Fruit fly (Drosophila melanogaster) whole organism, embryonic: ENCODE measurements around the gene CG43345.

ENCODE experiments used
- Asciz ChIP-seq: fragments of 200-800 bp; sonication (Bioruptor generic); optimal IDR thresholded peaks from 2 replicates; lab custom pipeline; 2017; ENCODE audit warnings: missing biosample characterization, mild to moderate bottlenecking, missing genetic modification characterization, missing genetic modification reagents
- B-H2 ChIP-seq: fragments of 200-800 bp; sonication (Bioruptor generic); optimal IDR thresholded peaks from 2 replicates; lab custom pipeline; 2018; ENCODE audit warnings: missing biosample characterization, mild to moderate bottlenecking, missing genetic modification characterization
- CG1024 ChIP-seq: fragments of 200-800 bp; sonication (Bioruptor generic); IDR thresholded peaks from 2 replicates; pipeline ENCODE4 v1.3.6; 2022; ENCODE audit warnings: missing biosample characterization, missing genetic modification characterization
- CG10462 ChIP-seq: fragments of 200-800 bp; sonication (Bioruptor generic); optimal IDR thresholded peaks from 2 replicates; lab custom pipeline; 2016; ENCODE audit warnings: missing biosample characterization, missing genetic modification characterization
- CG10959 ChIP-seq: fragments of 200-800 bp; sonication (Bioruptor generic); IDR thresholded peaks from 2 replicates; pipeline ENCODE4 v1.3.6; 2022; ENCODE audit warnings: missing biosample characterization, missing genetic modification characterization
- CG11093 ChIP-seq: fragments of 200-800 bp; sonication (Bioruptor generic); IDR thresholded peaks from 3 replicates; pipeline ENCODE4 v1.3.6; 2022; ENCODE audit warnings: missing biosample characterization, missing genetic modification characterization
- CG11247 ChIP-seq: fragments of 200-800 bp; sonication (Bioruptor generic); IDR thresholded peaks from 2 replicates; pipeline ENCODE4 v1.3.6; 2022; ENCODE audit warnings: missing biosample characterization, missing genetic modification characterization
- CG11456 ChIP-seq: fragments of 200-800 bp; sonication (Bioruptor generic); IDR thresholded peaks from 3 replicates; pipeline ENCODE4 v1.3.6; 2022; ENCODE audit warnings: missing biosample characterization, missing genetic modification characterization
- CG11723 ChIP-seq: fragments of 200-800 bp; sonication (Bioruptor generic); optimal IDR thresholded peaks from 2 replicates; lab custom pipeline; 2017; ENCODE audit warnings: missing biosample characterization, mild to moderate bottlenecking, missing genetic modification characterization
- CG12071 ChIP-seq: fragments of 200-800 bp; sonication (Bioruptor generic); optimal IDR thresholded peaks from 3 replicates; lab custom pipeline; 2018; ENCODE audit warnings: missing biosample characterization, mild to moderate bottlenecking, missing genetic modification characterization
- CG13424 ChIP-seq: fragments of 200-800 bp; sonication (Bioruptor generic); optimal IDR thresholded peaks from 2 replicates; lab custom pipeline; 2019; ENCODE audit warnings: missing biosample characterization, mild to moderate bottlenecking, missing genetic modification characterization, moderate library complexity
- CG14710 ChIP-seq: fragments of 200-800 bp; sonication (Bioruptor generic); optimal IDR thresholded peaks from 3 replicates; lab custom pipeline; 2019; ENCODE audit warnings: missing biosample characterization, mild to moderate bottlenecking, missing genetic modification characterization, moderate library complexity
- CG15479 ChIP-seq: fragments of 200-800 bp; sonication (Bioruptor generic); optimal IDR thresholded peaks from 3 replicates; lab custom pipeline; 2019; ENCODE audit warnings: missing biosample characterization, mild to moderate bottlenecking, missing genetic modification characterization, moderate library complexity
- CG18476 ChIP-seq: fragments of 200-800 bp; sonication (Bioruptor generic); optimal IDR thresholded peaks from 2 replicates; lab custom pipeline; 2016; ENCODE audit warnings: missing biosample characterization, mild to moderate bottlenecking, missing genetic modification characterization
- CG18599 ChIP-seq: fragments of 200-800 bp; sonication (Bioruptor generic); optimal IDR thresholded peaks from 3 replicates; lab custom pipeline; 2017; ENCODE audit warnings: missing biosample characterization, missing genetic modification characterization, mild to moderate bottlenecking, moderate library complexity, missing genetic modification reagents
- CG2199 ChIP-seq: fragments of 200-800 bp; sonication (Bioruptor generic); IDR thresholded peaks from 3 replicates; pipeline ENCODE4 v1.3.6; 2022; ENCODE audit warnings: missing biosample characterization, missing genetic modification characterization
- CG2202 ChIP-seq: fragments of 200-800 bp; sonication (Bioruptor generic); optimal IDR thresholded peaks from 2 replicates; lab custom pipeline; 2018; ENCODE audit warnings: missing biosample characterization, mild to moderate bottlenecking, missing genetic modification characterization
- CG2712 ChIP-seq: fragments of 200-800 bp; optimal IDR thresholded peaks from 3 replicates; lab custom pipeline; 2019; ENCODE audit warnings: missing biosample characterization, mild to moderate bottlenecking, missing genetic modification characterization, moderate library complexity
- CG3838 ChIP-seq: fragments of 200-800 bp; sonication (Bioruptor generic); optimal IDR thresholded peaks from 3 replicates; lab custom pipeline; 2016; ENCODE audit warnings: missing biosample characterization, missing genetic modification characterization
- CG6654 ChIP-seq: fragments of 200-800 bp; sonication (Bioruptor generic); optimal IDR thresholded peaks from 2 replicates; lab custom pipeline; 2017; ENCODE audit warnings: missing biosample characterization, mild to moderate bottlenecking, missing genetic modification characterization
- CG7987 ChIP-seq: fragments of 200-800 bp; sonication (Bioruptor generic); optimal IDR thresholded peaks from 2 replicates; lab custom pipeline; 2018; ENCODE audit warnings: missing biosample characterization, mild to moderate bottlenecking, missing genetic modification characterization, moderate library complexity
- CG8359 ChIP-seq: fragments of 200-800 bp; sonication (Bioruptor generic); optimal IDR thresholded peaks from 2 replicates; lab custom pipeline; 2017; ENCODE audit warnings: missing biosample characterization, mild to moderate bottlenecking, missing genetic modification characterization, borderline replicate concordance
- CG9797 ChIP-seq: fragments of 200-800 bp; sonication (Bioruptor generic); optimal IDR thresholded peaks from 3 replicates; lab custom pipeline; 2018; ENCODE audit warnings: missing biosample characterization, mild to moderate bottlenecking, missing genetic modification characterization
- CHES-1-like ChIP-seq: fragments of 200-800 bp; sonication (Bioruptor generic); optimal IDR thresholded peaks from 2 replicates; lab custom pipeline; 2016; ENCODE audit warnings: missing biosample characterization, missing genetic modification characterization
- D19A ChIP-seq: fragments of 200-800 bp; optimal IDR thresholded peaks from 3 replicates; lab custom pipeline; 2019; ENCODE audit warnings: missing biosample characterization, mild to moderate bottlenecking, missing genetic modification characterization, moderate library complexity
- Deaf1 ChIP-seq: fragments of 200-800 bp; optimal IDR thresholded peaks from 3 replicates; lab custom pipeline; 2019; ENCODE audit warnings: missing biosample characterization, mild to moderate bottlenecking, missing genetic modification characterization, moderate library complexity
- Elba2 ChIP-seq: fragments of 200-800 bp; sonication (Bioruptor generic); optimal IDR thresholded peaks from 3 replicates; lab custom pipeline; 2016; ENCODE audit warnings: missing biosample characterization, missing genetic modification characterization
- Hr51 ChIP-seq, 2 experiments: fragments of 200-800 bp; sonication (Bioruptor generic); optimal IDR thresholded peaks; 2 replicates in 1 of 2; 3 replicates in 1 of 2; lab custom pipeline; 2016 to 2018; ENCODE audit warnings: missing biosample characterization in 2 of 2, missing genetic modification characterization in 2 of 2, mild to moderate bottlenecking in 1 of 2, moderate library complexity in 1 of 2
- Lpt ChIP-seq: fragments of >200 bp; optimal IDR thresholded peaks from 2 replicates; lab custom pipeline; 2018; ENCODE audit warnings: missing biosample characterization, missing genetic modification characterization
- MTF-1 ChIP-seq: fragments of 200-800 bp; sonication (Bioruptor generic); optimal IDR thresholded peaks from 2 replicates; lab custom pipeline; 2018; ENCODE audit warnings: missing biosample characterization, mild to moderate bottlenecking, missing genetic modification characterization, borderline replicate concordance
- YL-1 ChIP-seq: fragments of 200-800 bp; sonication (Bioruptor generic); optimal IDR thresholded peaks from 3 replicates; lab custom pipeline; 2017; ENCODE audit warnings: missing biosample characterization, mild to moderate bottlenecking, missing genetic modification characterization
- abd-A ChIP-seq: fragments of 200-800 bp; sonication (Bioruptor generic); optimal IDR thresholded peaks from 3 replicates; lab custom pipeline; 2019; ENCODE audit warnings: missing biosample characterization, mild to moderate bottlenecking, missing genetic modification characterization, moderate library complexity
- bowl ChIP-seq: fragments of 200-800 bp; sonication (Bioruptor generic); IDR thresholded peaks from 2 replicates; pipeline ENCODE4 v1.3.6; 2022; ENCODE audit warnings: missing biosample characterization, missing genetic modification characterization
- cato ChIP-seq: fragments of 200-800 bp; sonication (Bioruptor generic); optimal IDR thresholded peaks from 2 replicates; lab custom pipeline; 2016; ENCODE audit warnings: missing biosample characterization, missing genetic modification characterization, borderline replicate concordance
- crc ChIP-seq: fragments of 200-800 bp; sonication (Bioruptor generic); optimal IDR thresholded peaks from 2 replicates; lab custom pipeline; 2016; ENCODE audit warnings: missing biosample characterization, missing genetic modification characterization
- crol ChIP-seq: fragments of 200-800 bp; sonication (Bioruptor generic); IDR thresholded peaks from 2 replicates; pipeline ENCODE4 v1.3.6; 2022; ENCODE audit warnings: missing biosample characterization, missing genetic modification characterization
- fd96Cb ChIP-seq: fragments of 200-800 bp; sonication (Bioruptor generic); optimal IDR thresholded peaks from 2 replicates; lab custom pipeline; 2018; ENCODE audit warnings: missing biosample characterization, mild to moderate bottlenecking, missing genetic modification characterization, moderate library complexity
- fu2 ChIP-seq: fragments of 200-800 bp; sonication (Bioruptor generic); optimal IDR thresholded peaks from 2 replicates; lab custom pipeline; 2016; ENCODE audit warnings: missing biosample characterization, missing genetic modification characterization
- gt ChIP-seq: fragments of 200-800 bp; sonication (Bioruptor generic); IDR thresholded peaks from 2 replicates; pipeline ENCODE4 v1.3.6; 2022; ENCODE audit warnings: missing biosample characterization, missing genetic modification characterization
- her ChIP-seq: fragments of 200-800 bp; sonication (Bioruptor generic); optimal IDR thresholded peaks from 2 replicates; lab custom pipeline; 2016; ENCODE audit warnings: missing biosample characterization, missing genetic modification characterization
- jumu ChIP-seq: fragments of 200-800 bp; sonication (Bioruptor generic); optimal IDR thresholded peaks from 3 replicates; lab custom pipeline; 2016; ENCODE audit warnings: missing biosample characterization, missing genetic modification characterization
- lilli ChIP-seq: fragments of 200-800 bp; sonication (Bioruptor generic); optimal IDR thresholded peaks from 3 replicates; lab custom pipeline; 2016; ENCODE audit warnings: missing biosample characterization, missing genetic modification characterization
- pita ChIP-seq: fragments of 200-800 bp; sonication (Bioruptor generic); optimal IDR thresholded peaks from 2 replicates; lab custom pipeline; 2017; ENCODE audit warnings: missing biosample characterization, mild to moderate bottlenecking, missing genetic modification characterization
- pros ChIP-seq: fragments of 200-800 bp; sonication (Bioruptor generic); optimal IDR thresholded peaks from 3 replicates; lab custom pipeline; 2019; ENCODE audit warnings: missing biosample characterization, mild to moderate bottlenecking, missing genetic modification characterization, moderate library complexity
- schlank ChIP-seq: fragments of 200-800 bp; sonication (Bioruptor generic); optimal IDR thresholded peaks from 2 replicates; lab custom pipeline; 2018; ENCODE audit warnings: missing biosample characterization, mild to moderate bottlenecking, missing genetic modification characterization
- sd ChIP-seq: fragments of 200-800 bp; sonication (Bioruptor generic); optimal IDR thresholded peaks from 3 replicates; lab custom pipeline; 2018; ENCODE audit warnings: missing biosample characterization, mild to moderate bottlenecking, missing genetic modification characterization, moderate library complexity
- sug ChIP-seq: fragments of 200-800 bp; optimal IDR thresholded peaks from 2 replicates; lab custom pipeline; 2019; ENCODE audit warnings: missing biosample characterization, mild to moderate bottlenecking, missing genetic modification characterization, moderate library complexity
- tna ChIP-seq: fragments of 200-800 bp; sonication (Bioruptor generic); IDR thresholded peaks from 2 replicates; pipeline ENCODE4 v1.3.6; 2022; ENCODE audit warnings: missing biosample characterization, missing genetic modification characterization; ENCODE audit not compliant: partially characterized antibody
- ttk ChIP-seq: fragments of 200-800 bp; sonication (Bioruptor generic); IDR thresholded peaks from 2 replicates; pipeline ENCODE4 v2.1.2; 2022; ENCODE audit warnings: missing biosample characterization, missing genetic modification characterization
- wek ChIP-seq: fragments of 200-800 bp; sonication (Bioruptor generic); optimal IDR thresholded peaks from 3 replicates; lab custom pipeline; 2018; ENCODE audit warnings: missing biosample characterization, mild to moderate bottlenecking, missing genetic modification characterization, moderate library complexity

CG43345 gene

dm6 chr2L:21158554-21158953 lies 9.8 kb downstream of the CG43345 start, which contains the start of the genes Coq3 and Pld3 (continued):
- peak; percentile 80 for TF ChIP-seq sug
- peak; percentile 45 for TF ChIP-seq CG6654
- peak; percentile 76 for TF ChIP-seq fd96Cb (tag; lab: Kevin White, UChicago)
- TF ChIP-seq CG15479 (GFP tag; lab: Kevin White, UChicago) = peak; percentile 15
- TF ChIP-seq CG11723 (GFP tag; lab: Kevin White, UChicago) = peak; percentile 70
- no peak for TF ChIP-seq Deaf1 (tag; lab: Kevin White, UChicago)
- TF ChIP-seq CG8359 (GFP tag; lab: Kevin White, UChicago) = peak; percentile 64
- no peak for TF ChIP-seq CG9797 (GFP tag; lab: Kevin White, UChicago)
- peak; percentile 32 for TF ChIP-seq MTF-1 (GFP tag; lab: Kevin White, UChicago)
- peak; percentile 69 to 82 for TF ChIP-seq Hr51 (GFP tag; optimal IDR thresholded peaks at IDR 0.05; lab: Kevin White, UChicago)
- TF ChIP-seq CG11247 (GFP tag; lab: Robert Waterston, UW) = peak; percentile 72; the same call in 1 of the 2 replicates
- TF ChIP-seq CG2199 (GFP tag; lab: Robert Waterston, UW) = 0 out of 3 replicates have a peak, but pooled peaks have one; percentile 38
- peak; percentile 61; the same call in 1 of the 2 replicates for TF ChIP-seq ttk
- no peak for TF ChIP-seq abd-A
- TF ChIP-seq CHES-1-like (GFP tag; lab: Kevin White, UChicago) = peak; percentile 68
- TF ChIP-seq Elba2 (GFP tag; lab: Kevin White, UChicago) = no peak
- TF ChIP-seq pros (GFP tag; lab: Kevin White, UChicago) = no peak
- peak; percentile 70 for TF ChIP-seq schlank (tag; lab: Kevin White, UChicago)
- TF ChIP-seq CG3838 (GFP tag; lab: Kevin White, UChicago) = peak; percentile 25
- TF ChIP-seq bowl (GFP tag; lab: Robert Waterston, UW) = no peak
- TF ChIP-seq CG2712 (tag; lab: Kevin White, UChicago) = peak; percentile 88
- no peak for TF ChIP-seq crol (GFP tag; lab: Robert Waterston, UW)
- TF ChIP-seq her (GFP tag; lab: Kevin White, UChicago) = peak; percentile 67
- TF ChIP-seq YL-1 (GFP tag; lab: Kevin White, UChicago) = peak; percentile 47
- peak; percentile 46 for TF ChIP-seq CG10959 (GFP tag; lab: Robert Waterston, UW)
- TF ChIP-seq CG18476 = peak; percentile 75
- peak; percentile 64 for TF ChIP-seq CG12071 (GFP tag; lab: Kevin White, UChicago)
- peak; percentile 68 for TF ChIP-seq CG11093
- TF ChIP-seq CG1024 (GFP tag; lab: Robert Waterston, UW) = peak; percentile 67
- TF ChIP-seq CG11456 (GFP tag; lab: Robert Waterston, UW) = peak; percentile 85
- TF ChIP-seq Asciz (GFP tag; lab: Kevin White, UChicago) = peak; percentile 80
- peak; percentile 10 for TF ChIP-seq jumu
- TF ChIP-seq CG14710 (tag; lab: Kevin White, UChicago) = peak; percentile 77
- TF ChIP-seq sd (tag; lab: Kevin White, UChicago) = no peak
- TF ChIP-seq tna (GFP tag; lab: Robert Waterston, UW) = no peak
- no peak for TF ChIP-seq pita (GFP tag; lab: Kevin White, UChicago)
- no peak for TF ChIP-seq Lpt (GFP tag; lab: Kevin White, UChicago)
- TF ChIP-seq gt (GFP tag; lab: Robert Waterston, UW) = no peak
- TF ChIP-seq cato (GFP tag; lab: Kevin White, UChicago) = peak; percentile 8
- peak; percentile 72 for TF ChIP-seq D19A (tag; lab: Kevin White, UChicago)
- TF ChIP-seq CG10462 = peak; percentile 54
- peak; percentile 38 for TF ChIP-seq crc
- peak; percentile 87 for TF ChIP-seq B-H2 (GFP tag; lab: Kevin White, UChicago)
- peak; percentile 63 for TF ChIP-seq CG2202 (tag; lab: Kevin White, UChicago)
- TF ChIP-seq lilli = peak; percentile 92
- peak; percentile 85 for TF ChIP-seq CG13424 (tag; lab: Kevin White, UChicago)
- peak; percentile 30 for TF ChIP-seq wek (GFP tag; lab: Kevin White, UChicago)
- TF ChIP-seq fu2 = peak; percentile 58
- peak; percentile 93 for TF ChIP-seq CG18599 (GFP tag; lab: Kevin White, UChicago)
- peak; percentile 64 for TF ChIP-seq CG7987
